Worm (Caenorhabditis elegans): ENCODE data around the gene coa-7.

The coa-7 gene

DNA sequence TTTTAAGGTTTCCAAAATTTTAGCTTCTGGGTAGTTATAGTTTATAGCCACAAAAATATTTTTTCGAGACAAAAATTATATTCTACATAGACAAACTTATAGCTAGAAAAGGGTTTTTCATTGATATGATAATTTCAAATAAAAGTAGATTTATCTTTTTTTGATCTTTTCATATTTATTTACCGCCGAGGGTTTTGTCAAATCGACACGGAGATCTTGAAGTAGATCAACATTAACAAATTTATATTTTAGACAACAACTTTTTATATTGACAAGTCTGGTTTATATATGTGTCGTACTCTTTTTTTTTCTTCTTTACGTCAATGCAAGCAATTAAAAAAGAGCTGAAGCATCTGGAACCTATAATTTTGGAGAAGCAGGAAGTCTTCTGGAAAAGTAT is 7.9 kb upstream of the coa-7 start:
- TF ChIP-seq sea-2 (GFP tag; optimal IDR thresholded peaks at IDR 0.05) (no peak), fos-1 (tag; optimal IDR thresholded peaks at IDR 0.05) (no peak), aly-2 (tag; optimal IDR thresholded peaks at IDR 0.05) (no peak), jun-1 (tag; optimal IDR thresholded peaks at IDR 0.05) (no peak), nhr-28 (tag; optimal IDR thresholded peaks at IDR 0.05) (no peak), mml-1 (tag; optimal IDR thresholded peaks at IDR 0.05) (no peak), nhr-11 (tag; optimal IDR thresholded peaks at IDR 0.05) (no peak), nhr-67 (tag; optimal IDR thresholded peaks at IDR 0.05) (no peak), fkh-2 (tag; optimal IDR thresholded peaks at IDR 0.05) (no peak), snpc-4 (tag; optimal IDR thresholded peaks at IDR 0.05) (no peak), ceh-28 (tag; optimal IDR thresholded peaks at IDR 0.05) (no peak), hmg-11 (tag; optimal IDR thresholded peaks at IDR 0.05) (no peak), skn-1 (tag; optimal IDR thresholded peaks at IDR 0.05) (no peak), mdl-1 (tag; optimal IDR thresholded peaks at IDR 0.05) (no peak), elt-3 (tag; optimal IDR thresholded peaks at IDR 0.05) (no peak), egl-5 (tag; optimal IDR thresholded peaks at IDR 0.05) (no peak), ceh-16 (tag; optimal IDR thresholded peaks at IDR 0.05) (no peak), lin-39 (tag; optimal IDR thresholded peaks at IDR 0.05) (no peak)

DNA sequence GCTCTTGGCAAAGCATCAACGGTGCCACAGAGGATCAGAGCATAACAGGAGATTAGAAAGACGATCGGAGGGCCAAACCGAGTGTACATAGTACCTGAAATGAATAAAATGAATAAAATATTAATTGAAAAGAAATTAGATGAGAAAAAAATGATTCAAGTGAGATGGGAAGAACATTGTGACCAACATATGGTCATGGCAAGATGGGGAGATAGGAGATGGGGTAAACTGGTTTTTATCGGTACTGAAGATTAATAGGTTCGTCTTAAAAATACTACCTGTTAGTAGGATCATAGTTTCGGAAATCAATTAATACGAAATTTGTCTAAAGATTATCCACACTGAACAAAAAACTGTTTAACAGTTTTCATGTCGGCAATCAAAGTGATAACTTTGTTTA is 6.1 kb upstream of the coa-7 start, which contains the start of gene nep-1:
Gene nep-1 (minus strand): TSS at position 101 of the 400 bp plus-strand sequence.
- TF ChIP-seq aly-2 (tag; optimal IDR thresholded peaks at IDR 0.05) (no peak), nhr-23 (tag; optimal IDR thresholded peaks at IDR 0.05) (peak; percentile 13)

DNA sequence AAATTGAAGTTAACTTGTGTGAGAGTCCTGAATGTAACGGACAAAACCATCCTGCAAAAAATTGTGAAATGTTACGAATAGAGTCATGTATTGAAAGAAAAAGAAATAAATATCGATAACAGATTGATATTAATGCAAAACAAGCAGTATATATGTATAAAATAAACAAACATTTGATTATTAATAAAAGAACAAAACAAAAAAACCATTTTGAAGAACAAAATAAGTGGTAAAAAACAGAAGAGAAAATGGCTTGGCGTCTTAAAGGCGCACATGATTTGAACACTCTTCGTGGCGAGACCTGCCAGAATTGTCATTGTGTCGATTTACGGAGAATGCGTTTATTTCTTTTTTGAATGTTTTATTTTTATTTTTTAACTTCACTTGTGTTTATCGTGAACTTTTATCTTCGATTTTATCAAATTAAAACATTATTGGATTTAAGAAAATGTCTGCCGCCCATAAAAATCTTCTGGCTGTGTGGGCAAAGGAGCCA is 1.8 kb upstream of the coa-7 start, which contains the start of the genes rad-23 and rpn-12:
Gene rad-23 (minus strand): TSS at position 51 of the 496 bp plus-strand sequence.
Gene rpn-12 (plus strand): TSS at position 446 of the 496 bp plus-strand sequence.
- TF ChIP-seq elt-2 (tag; optimal IDR thresholded peaks at IDR 0.05) (peak; percentile 40), nhr-25 (tag; optimal IDR thresholded peaks at IDR 0.05) (peak; percentile 26), pha-4 (tag; optimal IDR thresholded peaks at IDR 0.05) (peak; percentile 90), zag-1 (tag; optimal IDR thresholded peaks at IDR 0.05) (no peak), jun-1 (tag; optimal IDR thresholded peaks at IDR 0.05) (peak; percentile 19), sea-2 (GFP tag; optimal IDR thresholded peaks at IDR 0.05) (no peak), elt-3 (tag; optimal IDR thresholded peaks at IDR 0.05) (no peak), snpc-4 (tag; optimal IDR thresholded peaks at IDR 0.05) (peak; percentile 40), egl-5 (tag; optimal IDR thresholded peaks at IDR 0.05) (peak; percentile 94), nfya-1 (tag; optimal IDR thresholded peaks at IDR 0.05; ENCODE audit: insufficient read depth) (peak; percentile 83), nhr-76 (tag; optimal IDR thresholded peaks at IDR 0.05) (no peak), egl-27 (tag; optimal IDR thresholded peaks at IDR 0.05) (no peak), mml-1 (tag; optimal IDR thresholded peaks at IDR 0.05) (no peak), R02D3.7 (tag; optimal IDR thresholded peaks at IDR 0.05) (peak; percentile 87), ztf-4 (tag; optimal IDR thresholded peaks at IDR 0.05) (no peak), skn-1 (tag; optimal IDR thresholded peaks at IDR 0.05) (peak; percentile 100), nhr-43 (tag; optimal IDR thresholded peaks at IDR 0.05; ENCODE audit: poor library complexity, severe bottlenecking) (peak; percentile 28), nhr-23 (tag; optimal IDR thresholded peaks at IDR 0.05) (peak; percentile 78), fos-1 (tag; optimal IDR thresholded peaks at IDR 0.05) (no peak), lin-15B (tag; optimal IDR thresholded peaks at IDR 0.05) (peak; percentile 83), lin-39 (tag; optimal IDR thresholded peaks at IDR 0.05) (peak; percentile 69)

DNA sequence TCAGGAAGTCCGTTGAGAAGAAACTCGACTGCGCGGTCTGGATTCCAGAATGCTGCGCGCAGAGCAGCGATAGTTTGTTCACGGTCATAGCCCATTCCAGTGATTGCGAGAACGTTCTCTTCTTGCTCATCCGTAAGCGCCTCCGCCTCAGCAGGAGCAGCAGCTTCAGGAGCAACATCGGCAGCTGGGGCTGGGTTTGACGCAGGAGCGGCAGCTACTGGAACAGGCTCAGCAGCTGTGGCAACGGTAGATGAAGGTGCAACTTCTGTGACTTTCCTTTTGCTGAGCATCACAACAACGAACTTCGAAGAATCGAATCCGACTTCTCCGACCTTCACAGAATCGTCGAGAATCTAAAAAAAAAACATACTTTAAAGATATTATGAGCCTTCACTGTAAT is 1.2 kb upstream of the coa-7 start:
- TF ChIP-seq elt-2 (tag; optimal IDR thresholded peaks at IDR 0.05), result no peak
- TF ChIP-seq aly-2 (tag; optimal IDR thresholded peaks at IDR 0.05), result no peak
- TF ChIP-seq snpc-4 (tag; optimal IDR thresholded peaks at IDR 0.05), result no peak
- no peak for TF ChIP-seq nhr-43 (tag; optimal IDR thresholded peaks at IDR 0.05; ENCODE audit: poor library complexity, severe bottlenecking)
- TF ChIP-seq ceh-82 (tag; optimal IDR thresholded peaks at IDR 0.05), result no peak
- no peak for TF ChIP-seq fkh-2 (tag; optimal IDR thresholded peaks at IDR 0.05)
- no peak for TF ChIP-seq skn-1 (tag; optimal IDR thresholded peaks at IDR 0.05)
- TF ChIP-seq fos-1 (tag; optimal IDR thresholded peaks at IDR 0.05), result no peak

DNA sequence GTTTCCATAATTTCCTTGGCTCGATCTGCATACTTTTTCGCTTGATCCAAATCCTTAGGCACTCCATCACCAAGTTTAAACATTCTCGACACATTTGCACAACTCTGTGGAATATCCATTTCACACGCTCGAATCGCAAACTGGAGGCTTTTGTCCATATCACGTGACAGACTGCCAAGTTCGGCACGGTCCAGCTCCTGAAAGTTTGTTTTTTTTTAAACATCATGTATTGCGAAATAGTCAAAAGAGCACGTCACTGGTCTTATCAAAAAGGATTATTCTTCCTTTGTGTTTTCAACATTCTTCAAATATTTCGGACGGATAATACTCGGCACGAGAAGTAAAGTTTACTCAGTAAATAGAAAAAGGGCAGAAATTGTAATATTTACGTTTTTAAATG is 1.7 kb downstream of the coa-7 start:
- TF ChIP-seq fkh-10 (GFP tag; optimal IDR thresholded peaks at IDR 0.05) (no peak), pha-4 (tag; optimal IDR thresholded peaks at IDR 0.05) (peak; percentile 77), ceh-28 (tag; optimal IDR thresholded peaks at IDR 0.05) (no peak), lin-15B (tag; optimal IDR thresholded peaks at IDR 0.05) (no peak), ama-1 (optimal IDR thresholded peaks at IDR 0.05) (no peak), jun-1 (tag; optimal IDR thresholded peaks at IDR 0.05) (peak; percentile 4), elt-3 (tag; optimal IDR thresholded peaks at IDR 0.05) (no peak), elt-2 (tag; optimal IDR thresholded peaks at IDR 0.05) (peak; percentile 19)
